Fruit fly (Drosophila melanogaster): Measurements from ENCODE around the gene VhaPPA1-1.

DNA sequence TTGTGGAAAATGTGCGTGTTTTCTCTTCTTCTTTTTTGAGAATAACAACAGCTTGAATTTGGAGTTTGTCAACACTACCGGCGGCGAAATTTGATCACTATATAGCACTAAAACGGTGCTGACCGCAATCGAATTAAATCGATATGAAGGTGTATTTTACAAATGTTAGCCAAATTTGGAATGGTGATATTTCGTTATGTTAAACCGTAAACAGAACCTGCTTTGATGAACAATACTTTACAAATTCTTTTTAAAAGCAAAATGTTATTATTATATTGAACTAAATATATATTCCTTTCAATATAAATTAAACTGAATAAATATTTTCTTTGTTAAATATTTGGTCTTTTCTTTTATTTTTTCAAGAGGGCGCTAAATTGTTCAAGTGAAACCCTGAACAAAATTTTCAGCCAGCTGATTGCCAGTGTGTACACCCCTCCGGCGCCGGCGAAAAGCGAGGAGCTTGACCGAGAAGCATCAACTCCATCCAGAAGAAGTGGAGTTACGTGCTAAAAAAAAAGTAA is 17.8 kb downstream of the VhaPPA1-1 start, which contains the start of the genes Rrp6, CG33331 and CG33332:
- no peak for TF ChIP-seq psq (optimal IDR thresholded peaks at IDR 0.05)
- TF ChIP-seq Dll (optimal IDR thresholded peaks at IDR 0.05), result no peak
